Worm (Caenorhabditis elegans) whole organism, L3 larva: ENCODE data around the gene C06A12.19.
A peak's percentile ranks its signal among the peaks of the same experiment; 100 is the strongest.

ENCODE experiments used
- R02D3.7 ChIP-seq: fragments of 150-350 bp; optimal IDR thresholded peaks from 2 replicates; lab custom pipeline; 2014; ENCODE audit warnings: missing biosample characterization, missing genetic modification characterization
- aly-2 ChIP-seq: fragments of 150-350 bp; optimal IDR thresholded peaks from 2 replicates; lab custom pipeline; 2014; ENCODE audit warnings: missing biosample characterization, missing genetic modification characterization
- ama-1 ChIP-seq: fragments of 150-350 bp; optimal IDR thresholded peaks from 2 replicates; lab custom pipeline; 2018
- ceh-16 ChIP-seq: sonication (generic microtip); optimal IDR thresholded peaks from 2 replicates; lab custom pipeline; 2017; ENCODE audit warnings: missing biosample characterization, missing genetic modification characterization
- ceh-28 ChIP-seq: fragments of 150-350 bp; optimal IDR thresholded peaks from 2 replicates; lab custom pipeline; 2014; ENCODE audit warnings: missing biosample characterization, missing genetic modification reagents, missing genetic modification characterization
- ceh-9 ChIP-seq: sonication (generic microtip); optimal IDR thresholded peaks from 2 replicates; lab custom pipeline; 2018; ENCODE audit warnings: missing biosample characterization, missing genetic modification characterization
- daf-12 ChIP-seq: fragments of 150-350 bp; optimal IDR thresholded peaks from 2 replicates; lab custom pipeline; 2014; ENCODE audit warnings: missing biosample characterization, missing genetic modification reagents, missing genetic modification characterization
- egl-27 ChIP-seq: sonication (generic microtip); optimal IDR thresholded peaks from 4 replicates; lab custom pipeline; 2017; ENCODE audit warnings: missing biosample characterization, missing genetic modification reagents, missing genetic modification characterization
- egl-5 ChIP-seq: fragments of 150-350 bp; optimal IDR thresholded peaks from 2 replicates; lab custom pipeline; 2017; ENCODE audit warnings: missing biosample characterization, missing genetic modification reagents, missing genetic modification characterization, inconsistent platforms
- elt-3 ChIP-seq, 3 experiments: fragments of 150-350 bp in 1 of 3; sonication (generic microtip) in 2 of 3; optimal IDR thresholded peaks; 2 replicates in 2 of 3; 4 replicates in 1 of 3; lab custom pipeline; 2014 to 2017; ENCODE audit warnings: missing biosample characterization in 3 of 3, missing genetic modification characterization in 3 of 3
- fkh-10 ChIP-seq: sonication (generic microtip); optimal IDR thresholded peaks from 2 replicates; lab custom pipeline; 2017; ENCODE audit warnings: missing biosample characterization, missing genetic modification reagents, missing genetic modification characterization
- hmg-11 ChIP-seq: sonication (generic microtip); optimal IDR thresholded peaks from 2 replicates; lab custom pipeline; 2016; ENCODE audit warnings: missing genetic modification characterization, missing compliant biosample characterization
- lsy-12 ChIP-seq: sonication (generic microtip); optimal IDR thresholded peaks from 2 replicates; lab custom pipeline; 2016; ENCODE audit warnings: mild to moderate bottlenecking, missing genetic modification characterization, missing compliant biosample characterization
- mml-1 ChIP-seq: fragments of 150-350 bp; sonication (generic microtip); optimal IDR thresholded peaks from 3 replicates; lab custom pipeline; 2014; ENCODE audit warnings: missing biosample characterization, missing genetic modification characterization
- nhr-23 ChIP-seq: fragments of 150-350 bp; optimal IDR thresholded peaks from 2 replicates; lab custom pipeline; 2014; ENCODE audit warnings: missing biosample characterization, missing genetic modification reagents, missing genetic modification characterization
- nhr-25 ChIP-seq: sonication (generic microtip); optimal IDR thresholded peaks from 2 replicates; lab custom pipeline; 2017; ENCODE audit warnings: missing biosample characterization, missing genetic modification characterization
- nhr-76 ChIP-seq: fragments of 150-350 bp; sonication (generic microtip); optimal IDR thresholded peaks from 5 replicates; lab custom pipeline; 2014; ENCODE audit warnings: missing biosample characterization, missing genetic modification characterization
- nhr-77 ChIP-seq: fragments of 150-350 bp; optimal IDR thresholded peaks from 2 replicates; lab custom pipeline; 2014; ENCODE audit warnings: missing biosample characterization, missing genetic modification characterization
- pqm-1 ChIP-seq: fragments of 150-350 bp; optimal IDR thresholded peaks from 2 replicates; lab custom pipeline; 2017; ENCODE audit warnings: missing biosample characterization, missing genetic modification characterization, inconsistent platforms
- sea-2 ChIP-seq: fragments of 150-350 bp; sonication (generic microtip); optimal IDR thresholded peaks from 4 replicates; lab custom pipeline; 2014; ENCODE audit warnings: missing biosample characterization, missing genetic modification reagents, missing genetic modification characterization
- unc-39 ChIP-seq: sonication (generic microtip); optimal IDR thresholded peaks from 4 replicates; lab custom pipeline; 2017; ENCODE audit warnings: missing biosample characterization, missing genetic modification characterization
- unc-62 ChIP-seq: fragments of 150-350 bp; sonication (generic microtip); optimal IDR thresholded peaks from 4 replicates; lab custom pipeline; 2014; ENCODE audit warnings: missing biosample characterization, missing genetic modification reagents, missing genetic modification characterization
- ztf-11 ChIP-seq: fragments of 150-350 bp; optimal IDR thresholded peaks from 2 replicates; lab custom pipeline; 2014; ENCODE audit warnings: missing biosample characterization, missing genetic modification characterization
- ztf-4 ChIP-seq: fragments of 150-350 bp; optimal IDR thresholded peaks from 2 replicates; lab custom pipeline; 2014; ENCODE audit warnings: missing biosample characterization, missing genetic modification characterization

C06A12.19 gene

DNA sequence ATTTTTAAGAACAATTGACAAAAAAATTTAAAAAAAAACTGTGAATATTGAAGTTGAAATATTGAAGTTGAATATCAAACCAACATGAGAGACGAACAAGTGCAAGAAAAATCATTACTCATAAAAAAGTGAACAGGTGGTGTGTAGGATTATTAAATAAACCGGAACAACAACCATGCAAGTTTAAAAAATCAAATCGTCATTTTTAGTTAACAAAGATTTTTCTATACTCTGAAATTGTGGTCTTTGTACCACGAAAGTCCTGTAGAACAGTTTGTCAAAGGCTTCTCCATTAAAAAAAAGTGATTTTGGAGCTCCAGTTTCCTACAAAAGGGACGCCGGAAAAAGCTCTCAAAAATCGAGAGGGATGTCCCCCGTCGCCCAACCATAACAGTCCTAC lies at the start of gene C06A12.19:
TSS of gene C06A12.19 (minus strand) at position 101 of the 400 bp plus-strand sequence.
- no peak for TF ChIP-seq fkh-10 (GFP tag; lab: Kevin White, UChicago)
- TF ChIP-seq R02D3.7: no peak
- no peak for TF ChIP-seq ztf-4
- TF ChIP-seq ztf-11 (tag; lab: Kevin White, UChicago): no peak
- no peak for TF ChIP-seq egl-27
- no peak for TF ChIP-seq unc-39 (tag; lab: Kevin White, UChicago)
- no peak for TF ChIP-seq daf-12 (tag; lab: Kevin White, UChicago)
- no peak for TF ChIP-seq elt-3 (tag; optimal IDR thresholded peaks at IDR 0.05; lab: Kevin White, UChicago)
- no peak for TF ChIP-seq mml-1 (tag; lab: Kevin White, UChicago)
- no peak for TF ChIP-seq pqm-1 (tag; lab: Kevin White, UChicago)
- no peak for TF ChIP-seq lsy-12 (tag; lab: Kevin White, UChicago)
- TF ChIP-seq, all 47 proteins: peak for 0

ce11 chrIV:17483230-17483629 lies 43.3 kb upstream of the C06A12.19 start, which contains the start of gene rabr-2:
Gene rabr-2 (minus strand): TSS chrIV:17483330.
- TF ChIP-seq unc-62 (GFP tag; lab: Kevin White, UChicago) (no peak), ceh-9 (no peak), mml-1 (tag; lab: Kevin White, UChicago) (no peak)
- TF ChIP-seq, all 47 proteins: peak for 0

DNA sequence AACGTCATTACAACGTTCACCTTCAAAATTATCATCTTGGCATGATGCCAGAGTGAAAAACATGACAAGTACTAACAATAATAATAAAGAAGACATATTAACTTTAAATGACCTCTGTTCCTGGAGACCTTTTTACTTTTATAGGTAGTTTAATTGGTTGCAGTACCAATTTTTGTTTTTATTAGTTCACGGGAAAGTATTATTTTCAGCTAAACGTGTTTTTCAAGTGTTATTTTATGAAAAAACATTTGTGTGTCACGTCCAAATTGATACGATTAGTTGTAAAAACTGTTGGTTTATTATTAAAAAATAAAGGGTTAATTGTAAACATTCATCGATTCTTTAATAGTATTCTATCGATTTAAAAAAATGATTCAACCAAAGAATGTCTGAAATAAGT lies 35.8 kb upstream of the C06A12.19 start, which contains the start of gene grl-24:
TSS of gene grl-24 (minus strand) at position 101 of the 400 bp plus-strand sequence.
- TF ChIP-seq egl-27: no peak
- TF ChIP-seq ceh-28 (tag; lab: Kevin White, UChicago): no peak
- no peak for TF ChIP-seq ceh-16 (tag; lab: Kevin White, UChicago)

DNA sequence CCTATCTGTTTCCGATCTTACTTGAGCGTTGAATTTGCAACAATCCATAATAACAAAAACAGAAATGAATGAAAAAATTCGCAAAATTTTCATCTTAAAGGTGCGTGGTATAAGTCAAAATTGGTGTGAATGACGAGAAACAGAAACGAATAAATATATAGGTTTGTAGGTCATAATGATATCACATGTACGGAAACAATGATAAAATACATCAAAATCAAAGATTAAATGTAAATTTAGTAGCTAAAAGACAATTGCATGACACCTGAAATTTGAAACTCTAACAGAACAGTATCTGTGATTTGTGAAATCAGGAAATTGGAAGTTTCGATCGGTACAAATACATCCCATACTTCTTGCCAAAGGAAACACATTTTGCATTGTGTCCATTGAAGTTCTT lies 35.3 kb upstream of the C06A12.19 start, which contains the start of gene F11E6.9:
TSS of gene F11E6.9 (minus strand) at position 101 of the 400 bp plus-strand sequence.
- no peak for TF ChIP-seq aly-2 (tag; lab: Kevin White, UChicago)
- peak; percentile 9 for TF ChIP-seq nhr-23 (tag; lab: Kevin White, UChicago)
- TF ChIP-seq ceh-9: no peak

DNA sequence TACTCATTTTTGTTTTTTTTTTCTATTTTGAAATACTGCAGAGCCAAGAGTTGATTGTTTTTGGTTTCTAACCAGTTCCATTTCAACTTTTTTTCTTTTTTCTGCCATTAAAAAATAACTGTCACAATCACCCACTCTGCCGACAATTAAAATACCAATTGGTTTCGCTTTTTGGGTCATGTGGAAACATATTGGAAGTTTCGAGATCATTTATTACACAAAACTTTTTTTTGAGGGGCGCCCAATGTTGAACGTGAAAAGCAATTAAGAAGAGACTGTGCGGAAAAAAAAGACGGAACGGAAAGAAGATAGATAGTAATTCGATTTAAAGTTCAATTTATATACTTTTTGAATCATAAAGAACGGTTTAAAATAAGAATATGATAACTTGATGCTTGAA lies 34.1 kb upstream of the C06A12.19 start:
- TF ChIP-seq hmg-11 (tag; lab: Kevin White, UChicago) (no peak), nhr-23 (tag; lab: Kevin White, UChicago) (peak; percentile 22)

- peak; percentile 3 for TF ChIP-seq nhr-23 (tag; lab: Kevin White, UChicago)
- peak; percentile 49 for TF ChIP-seq nhr-25 (tag; lab: Kevin White, UChicago)
- no peak for TF ChIP-seq sea-2 (GFP tag; lab: Kevin White, UChicago)
- TF ChIP-seq, all 47 proteins: peak for 2
Observed at ce11 chrIV:17473034-17473433, 33.1 kb upstream of the C06A12.19 start, which contains the start of gene gba-3. Gene gba-3 (plus strand): TSS chrIV:17473334.

ce11 chrIV:17471870-17472459 lies 32.1 kb upstream of the C06A12.19 start, which contains the start of gene epic-1:
Gene epic-1 (minus strand): TSS chrIV:17471920.
- TF ChIP-seq nhr-23 (tag; lab: Kevin White, UChicago): peak; percentile 87
- TF ChIP-seq egl-27: peak; percentile 4
- peak; percentile 81 for TF ChIP-seq nhr-25 (tag; lab: Kevin White, UChicago)
- no peak for TF ChIP-seq egl-5 (tag; lab: Kevin White, UChicago)

DNA sequence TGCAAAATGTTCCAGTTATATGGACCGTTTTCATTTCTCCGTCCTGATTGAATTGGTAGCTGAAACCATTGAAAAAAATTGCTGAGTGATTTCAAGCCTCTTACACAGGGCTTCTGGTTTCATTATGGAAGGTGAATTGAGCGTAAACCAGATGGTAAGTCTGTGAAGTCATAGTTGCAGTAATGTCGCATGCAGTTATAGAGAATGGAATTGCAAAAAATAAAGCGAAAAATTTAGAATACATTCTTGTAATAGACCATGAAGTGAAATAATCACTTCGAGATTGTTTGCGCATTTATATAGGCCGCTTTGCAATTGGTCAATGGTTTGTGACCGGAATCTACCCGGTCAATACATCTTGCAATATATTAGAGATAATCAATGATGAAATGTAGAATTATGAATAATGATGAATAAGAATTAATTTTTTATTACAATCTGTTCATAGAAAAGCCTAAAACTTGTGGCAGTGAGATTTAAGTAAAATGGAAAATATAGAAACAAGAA lies 30.2 kb upstream of the C06A12.19 start, which contains the start of gene F11E6.4:
TSS of gene F11E6.4 (minus strand) at position 259 of the 507 bp plus-strand sequence.
- TF ChIP-seq nhr-25 (tag; lab: Kevin White, UChicago): peak; percentile 63
- no peak for TF ChIP-seq nhr-77 (tag; lab: Kevin White, UChicago)
- TF ChIP-seq hmg-11 (tag; lab: Kevin White, UChicago): no peak
- peak; percentile 62 for TF ChIP-seq ama-1 (lab: Kevin White, UChicago)
- peak; percentile 36 for TF ChIP-seq ceh-28 (tag; lab: Kevin White, UChicago)
- TF ChIP-seq nhr-76 (tag; lab: Kevin White, UChicago): peak; percentile 2
- no peak for TF ChIP-seq fkh-10 (GFP tag; lab: Kevin White, UChicago)
- TF ChIP-seq ceh-9: no peak
- no peak for TF ChIP-seq unc-62 (GFP tag; lab: Kevin White, UChicago)
- TF ChIP-seq, all 47 proteins: peak for 4
